Worm (Caenorhabditis elegans) whole organism, L4/young adult: ENCODE data around the gene H35N09.1.
"Not testable (repeated sequence)": the region's sequence is repeated elsewhere in the genome, so short reads cannot be mapped to it uniquely, and the experiment has no call there.

Experiments used
- W03F9.2 ChIP-seq: fragments of 150-350 bp; optimal IDR thresholded peaks from 2 replicates; lab custom pipeline; 2014; ENCODE audit warnings: missing biosample characterization, missing genetic modification characterization
- dao-5 ChIP-seq: sonication (generic microtip); optimal IDR thresholded peaks from 2 replicates; lab custom pipeline; 2016; ENCODE audit warnings: missing genotype, missing genetic modification characterization, moderate library complexity, missing compliant biosample characterization
- him-1 ChIP-seq: sonication (generic microtip); optimal IDR thresholded peaks from 2 replicates; lab custom pipeline; 2016; ENCODE audit warnings: missing genotype, missing genetic modification reagents, missing genetic modification characterization, missing compliant biosample characterization

The H35N09.1 gene

DNA sequence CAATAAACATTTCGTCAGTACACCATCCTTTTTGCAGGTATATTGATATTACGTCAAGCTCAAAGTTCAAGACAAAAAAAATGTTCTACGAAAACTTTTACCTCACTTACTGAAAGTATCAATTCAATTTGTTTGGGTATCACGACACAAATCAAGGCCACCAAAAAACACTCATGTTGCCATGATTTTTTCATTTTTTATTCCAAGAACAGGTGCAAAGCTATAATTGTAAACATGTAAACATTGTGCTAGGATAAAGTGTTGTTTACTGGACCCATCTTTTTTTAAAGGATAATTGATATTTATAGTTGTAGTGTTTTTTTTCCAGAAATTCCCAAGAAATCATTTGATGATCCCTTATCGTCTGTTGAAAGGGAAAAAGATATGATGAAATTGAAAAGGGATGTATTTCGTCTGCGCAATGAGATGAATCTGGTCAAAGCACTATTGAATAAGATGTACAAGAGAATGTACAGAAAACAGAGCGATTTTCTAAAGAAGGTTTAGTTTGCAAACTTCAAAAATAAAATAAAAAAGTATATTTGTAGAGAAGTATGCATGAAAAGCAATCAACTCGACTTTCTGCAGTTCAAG, 22.3 kb upstream of the H35N09.1 start:
- TF ChIP-seq W03F9.2 (no peak), him-1 (no peak), dao-5 (no peak)

ce11 chrX:8584825-8585384, 20.2 kb upstream of the H35N09.1 start:
- TF ChIP-seq him-1 (no peak), dao-5 (no peak), W03F9.2 (no peak)

ce11 chrX:8585837-8586236, 19.3 kb upstream of the H35N09.1 start, which contains the start of gene F18E9.3:
F18E9.3 (plus strand) TSS chrX:8586147.
- TF ChIP-seq W03F9.2, result no peak
- no peak for TF ChIP-seq him-1
- TF ChIP-seq dao-5, result no peak

ce11 chrX:8592881-8593280, 12.3 kb upstream of the H35N09.1 start, which contains the start of gene nlp-7:
nlp-7 (plus strand) TSS chrX:8593181.
- no peak for TF ChIP-seq him-1
- TF ChIP-seq dao-5, result no peak
- no peak for TF ChIP-seq W03F9.2

DNA sequence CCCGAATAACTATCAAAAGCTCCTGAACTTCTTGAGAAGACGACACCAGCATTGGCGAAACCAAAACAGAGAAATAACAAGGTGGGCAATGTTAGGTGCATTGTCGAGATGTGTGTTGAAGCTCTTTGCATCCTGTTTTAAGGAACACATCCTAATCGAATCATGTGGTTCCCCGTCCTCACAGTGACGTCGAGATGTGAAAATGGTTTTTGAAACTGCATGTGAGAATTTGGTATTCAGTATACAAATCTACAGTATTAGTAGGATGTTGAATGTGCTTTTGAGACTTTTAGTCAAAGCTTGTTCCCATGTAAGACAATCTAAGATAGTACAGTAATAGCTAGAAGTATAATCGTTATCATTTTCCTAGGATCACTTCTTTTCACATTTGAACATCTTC, 7.5 kb upstream of the H35N09.1 start, which contains the start of gene F18E9.7:
TSS of gene F18E9.7 (minus strand) at position 101 of the 400 bp plus-strand sequence.
- no peak for TF ChIP-seq him-1
- no peak for TF ChIP-seq dao-5
- no peak for TF ChIP-seq W03F9.2

DNA sequence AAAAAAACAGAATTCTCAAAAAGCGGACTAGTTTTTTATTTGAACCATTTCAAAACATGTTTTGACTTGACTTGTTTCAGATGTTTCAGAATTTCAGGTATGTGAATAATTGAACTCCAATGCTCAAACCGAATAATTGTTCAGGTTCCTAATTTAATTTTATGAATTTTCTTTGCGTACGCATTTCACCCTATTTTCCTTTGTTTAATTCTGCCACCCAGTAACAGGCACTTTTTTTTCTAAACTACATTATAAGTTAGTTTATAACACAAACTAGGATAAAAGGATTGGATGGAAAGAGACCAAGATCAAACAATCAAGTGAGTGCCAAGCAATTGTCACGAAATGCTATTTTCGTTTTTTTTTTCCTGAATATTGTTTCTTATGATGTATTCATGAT, 6.6 kb upstream of the H35N09.1 start:
- TF ChIP-seq W03F9.2 (no peak), dao-5 (no peak), him-1 (no peak)

DNA sequence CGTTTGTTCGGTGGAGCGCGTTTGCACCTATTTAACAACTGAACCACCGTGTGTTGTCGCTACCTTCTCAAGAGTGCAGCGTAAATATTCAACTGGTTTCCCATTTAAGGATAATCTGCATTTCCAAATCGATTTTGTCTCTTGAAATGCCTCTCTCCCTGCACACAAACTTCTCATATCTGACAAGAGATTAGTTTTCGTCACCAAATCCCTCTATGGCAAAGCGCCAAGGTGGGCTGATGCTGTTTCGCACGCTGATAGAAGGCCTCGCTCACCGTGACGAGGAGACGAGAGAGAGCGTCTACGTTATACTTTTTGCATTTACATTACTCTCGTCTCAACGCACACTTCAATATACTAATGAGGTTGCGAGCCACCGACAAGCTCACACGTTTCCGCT, 5.4 kb upstream of the H35N09.1 start:
- no peak for TF ChIP-seq W03F9.2
- TF ChIP-seq him-1, result no peak
- TF ChIP-seq dao-5, result no peak

- no peak for TF ChIP-seq W03F9.2
- TF ChIP-seq him-1, result no peak
- TF ChIP-seq dao-5, result no peak
These were observed 3.9 kb upstream of the H35N09.1 start, which contains the start of gene F18E9.1 for ce11 chrX:8601235-8601634. F18E9.1 (plus strand) TSS chrX:8601535.

DNA sequence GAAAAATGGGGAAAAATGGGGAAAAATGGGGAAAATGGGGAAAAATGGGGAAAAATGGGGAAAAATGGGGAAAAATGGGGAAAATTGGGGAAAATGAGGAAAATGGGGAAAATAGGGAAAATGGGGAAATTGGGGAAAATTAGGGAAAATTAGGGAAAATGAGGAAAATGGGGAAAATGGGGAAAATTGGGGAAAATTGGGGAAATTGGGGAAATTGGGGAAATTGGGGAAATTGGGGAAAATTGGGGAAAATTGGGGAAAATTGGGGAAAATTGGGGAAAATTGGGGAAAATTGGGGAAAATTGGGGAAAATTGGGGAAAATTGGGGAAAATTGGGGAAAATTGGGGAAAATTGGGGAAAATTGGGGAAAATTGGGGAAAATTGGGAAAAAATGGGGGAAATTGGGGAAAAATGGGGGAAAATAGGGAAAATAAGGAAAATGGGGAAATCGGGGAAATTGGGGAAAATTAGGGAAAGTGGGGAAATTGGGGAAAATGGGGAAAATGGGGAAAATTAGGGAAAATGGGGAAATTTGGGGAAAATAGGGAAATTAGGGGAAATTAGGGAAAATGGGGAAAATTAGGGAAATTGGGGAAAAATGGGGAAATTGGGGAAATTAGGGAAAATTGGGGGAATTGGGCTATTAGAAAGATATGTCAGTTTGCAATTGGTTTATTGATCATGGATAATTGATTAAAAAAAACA, 2.3 kb upstream of the H35N09.1 start:
- TF ChIP-seq him-1 (no peak), W03F9.2 (no peak), dao-5 (no peak)

DNA sequence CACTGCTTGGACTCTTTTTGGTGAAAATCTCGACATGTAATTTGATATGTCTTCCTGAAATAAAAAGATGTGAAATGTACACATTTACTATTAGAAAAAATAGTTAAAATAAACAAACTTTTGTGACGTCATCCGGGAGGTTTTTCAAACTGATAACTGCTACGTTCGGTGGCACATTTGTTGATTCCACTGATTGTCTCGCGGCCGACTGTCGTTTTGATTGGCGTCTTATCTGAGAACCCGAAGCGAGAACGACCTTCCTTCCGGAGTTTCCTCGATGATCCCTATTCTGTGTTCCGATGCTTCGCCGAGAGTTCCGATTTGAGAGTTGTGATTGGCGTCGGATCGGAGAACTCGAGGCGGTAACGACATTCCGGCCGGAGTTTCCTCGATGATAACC, 979 bp upstream of the H35N09.1 start:
- TF ChIP-seq him-1, result no peak
- no peak for TF ChIP-seq dao-5
- TF ChIP-seq W03F9.2, result no peak

DNA sequence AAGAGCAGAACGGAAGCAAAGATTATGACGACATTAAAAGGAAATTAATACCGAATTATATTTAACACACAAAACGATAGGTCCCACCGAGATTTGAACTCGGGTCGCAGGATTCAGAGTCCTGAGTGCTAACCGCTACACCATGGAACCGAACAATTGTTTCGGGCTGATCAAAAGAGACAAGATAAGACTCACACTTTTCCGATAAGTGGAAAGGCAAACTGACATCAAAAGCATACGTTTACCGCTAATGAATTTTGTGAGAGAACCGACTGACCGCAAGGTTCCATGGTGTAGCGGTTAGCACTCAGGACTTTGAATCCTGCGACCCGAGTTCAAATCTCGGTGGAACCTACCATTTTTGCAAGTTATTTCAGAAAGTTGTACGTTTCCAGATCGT, 3.6 kb downstream of the H35N09.1 start:
- TF ChIP-seq dao-5 (peak; percentile 12), W03F9.2 (no peak), him-1 (no peak)

DNA sequence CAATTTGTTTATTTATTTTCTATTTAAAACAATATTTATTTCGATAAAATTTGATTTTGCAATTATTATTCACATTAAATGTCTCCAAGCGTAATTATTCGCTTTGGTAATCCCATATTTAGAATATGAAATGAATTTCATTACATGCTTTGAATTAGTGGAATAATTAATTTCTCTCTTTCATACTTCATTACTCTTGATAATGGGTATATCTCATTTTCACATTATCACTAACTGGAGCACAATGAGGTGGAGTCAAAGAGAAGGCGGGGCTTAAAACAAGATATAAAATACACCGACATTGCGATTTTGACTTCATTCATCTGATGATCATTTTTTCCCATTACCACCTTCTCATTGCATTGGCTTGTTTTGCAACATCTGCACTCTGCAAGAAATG, 5.5 kb downstream of the H35N09.1 start, which contains the start of gene K01A12.4:
TSS of gene K01A12.4 (plus strand) at position 301 of the 400 bp plus-strand sequence.
- TF ChIP-seq dao-5, W03F9.2, him-1: not testable (repeated sequence)

- TF ChIP-seq him-1 (no peak), W03F9.2 (no peak)
These were observed 7.1 kb downstream of the H35N09.1 start for ce11 chrX:8612278-8612677.

DNA sequence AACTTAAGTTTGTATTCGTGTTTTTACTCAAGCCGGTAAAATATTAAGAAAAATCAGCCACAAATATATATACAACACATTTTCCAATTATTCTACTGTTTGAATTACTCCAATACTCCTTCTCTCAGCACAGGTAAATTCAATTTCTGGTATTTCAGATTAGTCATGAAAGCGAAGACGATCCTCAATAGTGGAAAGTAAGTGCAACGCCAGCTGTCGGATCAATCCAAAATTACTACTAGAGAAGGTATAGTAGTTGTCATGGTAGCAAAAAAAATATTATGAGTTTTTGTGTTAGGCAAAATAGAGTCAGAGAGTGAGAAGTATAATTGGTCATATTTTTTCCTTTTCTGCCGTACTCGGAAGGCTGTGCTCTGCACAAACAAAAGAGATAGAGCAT, 7.9 kb downstream of the H35N09.1 start, which contains the start of gene K01A12.2:
TSS of gene K01A12.2 (plus strand) at position 301 of the 400 bp plus-strand sequence.
- TF ChIP-seq him-1 (no peak), W03F9.2 (no peak), dao-5 (no peak)

- TF ChIP-seq him-1 (no peak), W03F9.2 (peak; percentile 15), dao-5 (peak; percentile 14)
These were observed 18.9 kb downstream of the H35N09.1 start for ce11 chrX:8623840-8624591.
